Worm (Caenorhabditis elegans) whole organism, L2 larva: ENCODE results near the gene K08H2.7.

Experiments used
- ama-1 ChIP-seq: fragments of 150-350 bp; optimal IDR thresholded peaks from 2 replicates; lab custom pipeline; 2018; ENCODE audit warnings: inconsistent platforms
- egl-27 ChIP-seq: sonication (generic microtip); optimal IDR thresholded peaks from 3 replicates; lab custom pipeline; 2017; ENCODE audit warnings: missing biosample characterization, missing genetic modification reagents, missing genetic modification characterization
- elt-1 ChIP-seq: fragments of 150-350 bp; optimal IDR thresholded peaks from 2 replicates; lab custom pipeline; 2014; ENCODE audit warnings: missing biosample characterization, missing genetic modification characterization
- elt-3 ChIP-seq: sonication (generic microtip); optimal IDR thresholded peaks from 2 replicates; lab custom pipeline; 2017; ENCODE audit warnings: missing biosample characterization, missing genetic modification characterization
- nhr-6 ChIP-seq: fragments of 150-350 bp; optimal IDR thresholded peaks from 2 replicates; lab custom pipeline; 2014; ENCODE audit warnings: missing biosample characterization, missing genetic modification characterization
- snpc-4 ChIP-seq: fragments of 150-350 bp; optimal IDR thresholded peaks from 2 replicates; lab custom pipeline; 2014; ENCODE audit warnings: missing biosample characterization, missing genetic modification characterization
- unc-39 ChIP-seq: fragments of 150-350 bp; optimal IDR thresholded peaks from 2 replicates; lab custom pipeline; 2014; ENCODE audit warnings: missing biosample characterization, missing genetic modification characterization

DNA sequence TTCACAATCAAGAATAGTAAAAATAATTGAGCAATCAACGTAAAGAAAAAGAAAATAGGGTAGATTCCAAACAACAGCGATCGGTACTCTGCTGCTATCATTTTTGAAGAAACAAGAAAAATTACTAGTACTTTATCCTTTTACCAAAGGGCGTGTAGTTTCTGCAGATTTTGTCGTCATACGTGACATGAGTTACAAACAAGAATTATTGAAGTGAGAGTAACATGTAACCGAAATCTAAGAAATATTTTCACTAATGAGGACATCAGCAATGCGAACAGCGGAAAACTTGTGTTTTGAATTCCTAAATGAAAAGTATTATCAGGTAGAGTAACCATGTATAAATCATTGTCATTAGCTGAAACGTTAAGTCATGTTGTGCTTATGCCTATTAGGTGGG lies 46.4 kb upstream of the K08H2.7 start, which contains the start of gene srd-36:
- TF ChIP-seq elt-3 (tag; lab: Kevin White, UChicago) = no peak
- no peak for TF ChIP-seq ama-1
- TF ChIP-seq nhr-6 (tag; lab: Kevin White, UChicago) = no peak
- no peak for TF ChIP-seq unc-39 (tag; lab: Kevin White, UChicago)
- TF ChIP-seq egl-27 (tag; lab: Kevin White, UChicago) = no peak
- no peak for TF ChIP-seq snpc-4
- no peak for TF ChIP-seq elt-1
